Worm (Caenorhabditis elegans): ENCODE data around the gene ZK470.2.

Gene ZK470.2

ce11 chrX:4148449-4149031, 13.6 kb downstream of the ZK470.2 start (continued):
- no peak for TF ChIP-seq attf-5 (GFP tag; optimal IDR thresholded peaks at IDR 0.05)
- TF ChIP-seq lin-40 (tag; optimal IDR thresholded peaks at IDR 0.05): no peak
- TF ChIP-seq Y79H2A.3 (GFP tag; conservative IDR thresholded peaks at IDR 0.05): no peak
- no peak for TF ChIP-seq T26A5.8 (tag; optimal IDR thresholded peaks at IDR 0.05)
- TF ChIP-seq lir-1 (GFP tag; conservative IDR thresholded peaks at IDR 0.05): no peak
- 0 out of 2 replicates have a peak, but pooled peaks have one; percentile 3 for TF ChIP-seq ceh-58 (GFP tag; IDR thresholded peaks at IDR 0.05)
- no peak for TF ChIP-seq ceh-100 (GFP tag; IDR thresholded peaks at IDR 0.05)
- no peak for TF ChIP-seq nhr-120 (GFP tag; IDR thresholded peaks at IDR 0.05)
- no peak for TF ChIP-seq K12H6.12 (tag; optimal IDR thresholded peaks at IDR 0.05)
- TF ChIP-seq Y53G8AR.9 (GFP tag; conservative IDR thresholded peaks at IDR 0.05): peak; percentile 8; the same call in 1 of the 2 replicates
- no peak for TF ChIP-seq F33H1.4 (GFP tag; IDR thresholded peaks at IDR 0.05)
- TF ChIP-seq B0336.3 (GFP tag; IDR thresholded peaks at IDR 0.05): peak; percentile 5; the same call in 1 of the 2 replicates
- peak; percentile 31 for TF ChIP-seq ztf-26 (tag; optimal IDR thresholded peaks at IDR 0.05)
- no peak for TF ChIP-seq B0261.1 (tag; optimal IDR thresholded peaks at IDR 0.05)
- no peak for TF ChIP-seq F57C9.4 (tag; optimal IDR thresholded peaks at IDR 0.05)
- no peak for TF ChIP-seq bed-2 (GFP tag; IDR thresholded peaks at IDR 0.05)
- TF ChIP-seq hlh-26 (GFP tag; conservative IDR thresholded peaks at IDR 0.05): no peak
- TF ChIP-seq ekl-4 (GFP tag; IDR thresholded peaks at IDR 0.05): 0 out of 2 replicates have a peak, but pooled peaks have one; percentile 15
- no peak for TF ChIP-seq Y53F4B.3 (GFP tag; IDR thresholded peaks at IDR 0.05)

ce11 chrX:4151206-4151605, 16.3 kb downstream of the ZK470.2 start:
- TF ChIP-seq D2030.7 (GFP tag; IDR thresholded peaks at IDR 0.05) (no peak), hlh-26 (GFP tag; conservative IDR thresholded peaks at IDR 0.05) (no peak), hlh-12 (tag; optimal IDR thresholded peaks at IDR 0.05) (no peak), ceh-27 (GFP tag; optimal IDR thresholded peaks at IDR 0.05) (no peak), F37B4.10 (GFP tag; IDR thresholded peaks at IDR 0.05) (no peak), zfh-2 (GFP tag; conservative IDR thresholded peaks at IDR 0.05) (peak; percentile 45; the same call in 1 of the 2 replicates)

- no peak for TF ChIP-seq ceh-100 (GFP tag; IDR thresholded peaks at IDR 0.05)
- TF ChIP-seq ztf-3 (GFP tag; optimal IDR thresholded peaks at IDR 0.05): no peak
- TF ChIP-seq F33H1.4 (GFP tag; IDR thresholded peaks at IDR 0.05): no peak
- TF ChIP-seq die-1 (tag; optimal IDR thresholded peaks at IDR 0.05): no peak
- TF ChIP-seq atf-7 (tag; optimal IDR thresholded peaks at IDR 0.05): no peak
- TF ChIP-seq dpl-1 (GFP tag; optimal IDR thresholded peaks at IDR 0.05): no peak
- TF ChIP-seq chd-7 (tag; optimal IDR thresholded peaks at IDR 0.05): no peak
- TF ChIP-seq tbx-9 (tag; optimal IDR thresholded peaks at IDR 0.05; ENCODE audit: borderline replicate concordance): no peak
- no peak for TF ChIP-seq zim-3 (tag; optimal IDR thresholded peaks at IDR 0.05)
- no peak for TF ChIP-seq attf-6 (GFP tag; IDR thresholded peaks at IDR 0.05)
- no peak for TF ChIP-seq madf-8 (GFP tag; conservative IDR thresholded peaks at IDR 0.05)
- TF ChIP-seq madf-10 (tag; optimal IDR thresholded peaks at IDR 0.05): no peak
Measured at ce11 chrX:4153343-4153742, 18.4 kb downstream of the ZK470.2 start, which contains the start of gene nck-1. TSS of gene nck-1 (minus strand) at chrX:4153443.

ce11 chrX:4154784-4155183, 19.8 kb downstream of the ZK470.2 start:
- no peak for TF ChIP-seq C06A6.2 (GFP tag; conservative IDR thresholded peaks at IDR 0.05)
- TF ChIP-seq nhr-90 (tag; optimal IDR thresholded peaks at IDR 0.05): no peak
- TF ChIP-seq hlh-12 (tag; optimal IDR thresholded peaks at IDR 0.05): no peak

Measured in whole organism, young adult.